Fruit fly (Drosophila melanogaster) whole organism, pupa: ENCODE measurements around the gene rgn.
A peak's percentile ranks its signal among the peaks of the same experiment; 100 is the strongest.

ENCODE experiments used
- CG10348 ChIP-seq: fragments of 200-800 bp; sonication (Bioruptor generic); IDR thresholded peaks from 2 replicates; pipeline ENCODE4 v1.3.6; 2022; ENCODE audit warnings: missing biosample characterization, missing genetic modification characterization
- CG12605 ChIP-seq: fragments of 200-800 bp; sonication (Bioruptor generic); IDR thresholded peaks from 2 replicates; pipeline ENCODE4 v1.3.6; 2022; ENCODE audit warnings: missing biosample characterization, missing genetic modification characterization
- CG13204 ChIP-seq: fragments of 200-800 bp; sonication (Bioruptor generic); optimal IDR thresholded peaks from 2 replicates; lab custom pipeline; 2018; ENCODE audit warnings: missing biosample characterization, mild to moderate bottlenecking, missing genetic modification characterization, moderate library complexity
- CG14655 ChIP-seq: fragments of 200-800 bp; sonication (Bioruptor generic); optimal IDR thresholded peaks from 3 replicates; lab custom pipeline; 2017; ENCODE audit warnings: mild to moderate bottlenecking, missing biosample characterization, missing genetic modification reagents, missing genetic modification characterization
- CG15710 ChIP-seq: fragments of 200-800 bp; sonication (Bioruptor generic); optimal IDR thresholded peaks from 2 replicates; lab custom pipeline; 2018; ENCODE audit warnings: missing biosample characterization, mild to moderate bottlenecking, missing genetic modification characterization, moderate library complexity
- CG17806 ChIP-seq: fragments of 200-800 bp; sonication (Bioruptor generic); optimal IDR thresholded peaks from 2 replicates; lab custom pipeline; 2018; ENCODE audit warnings: missing biosample characterization, mild to moderate bottlenecking, missing genetic modification characterization, moderate library complexity
- CG32121 ChIP-seq: fragments of 200-800 bp; sonication (Bioruptor generic); IDR thresholded peaks from 2 replicates; pipeline ENCODE4 v1.3.6; 2022; ENCODE audit warnings: missing biosample characterization, missing genetic modification characterization
- CG34367 ChIP-seq: fragments of 200-800 bp; sonication (Bioruptor generic); optimal IDR thresholded peaks from 2 replicates; lab custom pipeline; 2018; ENCODE audit warnings: missing biosample characterization, mild to moderate bottlenecking, missing genetic modification characterization
- CG4496 ChIP-seq: fragments of 200-800 bp; sonication (Bioruptor generic); IDR thresholded peaks from 3 replicates; pipeline ENCODE4 v1.3.6; 2022; ENCODE audit warnings: missing biosample characterization, missing genetic modification characterization
- CG8159 ChIP-seq: fragments of 200-800 bp; sonication (Bioruptor generic); optimal IDR thresholded peaks from 3 replicates; lab custom pipeline; 2018; ENCODE audit warnings: missing biosample characterization, mild to moderate bottlenecking, missing genetic modification characterization, moderate library complexity
- CG8301 ChIP-seq: fragments of 200-800 bp; sonication (Bioruptor generic); optimal IDR thresholded peaks from 2 replicates; lab custom pipeline; 2018; ENCODE audit warnings: missing biosample characterization, mild to moderate bottlenecking, missing genetic modification characterization
- CG9948 ChIP-seq: fragments of 200-800 bp; sonication (Bioruptor generic); optimal IDR thresholded peaks from 2 replicates; lab custom pipeline; 2018; ENCODE audit warnings: missing biosample characterization, mild to moderate bottlenecking, missing genetic modification characterization, moderate library complexity
- D1 ChIP-seq: fragments of 200-800 bp; sonication (Bioruptor generic); optimal IDR thresholded peaks from 2 replicates; lab custom pipeline; 2018; ENCODE audit warnings: missing biosample characterization, mild to moderate bottlenecking, missing genetic modification characterization, moderate library complexity
- EcR ChIP-seq: fragments of 200-800 bp; sonication (Bioruptor generic); optimal IDR thresholded peaks from 3 replicates; lab custom pipeline; 2019; ENCODE audit warnings: missing biosample characterization, missing genetic modification characterization, mild to moderate bottlenecking, moderate library complexity, missing genetic modification reagents
- Ets98B ChIP-seq: fragments of 200-800 bp; sonication (Bioruptor generic); IDR thresholded peaks from 2 replicates; pipeline ENCODE4 v1.3.6; 2022; ENCODE audit warnings: missing biosample characterization, missing genetic modification characterization
- Pif1A ChIP-seq: fragments of 200-800 bp; sonication (Bioruptor generic); optimal IDR thresholded peaks from 3 replicates; lab custom pipeline; 2016; ENCODE audit warnings: missing biosample characterization, missing genetic modification characterization
- Pif1B ChIP-seq: fragments of 200-800 bp; sonication (Bioruptor generic); optimal IDR thresholded peaks from 3 replicates; lab custom pipeline; 2016; ENCODE audit warnings: missing biosample characterization, missing genetic modification characterization
- Snoo ChIP-seq: fragments of 200-800 bp; sonication (Bioruptor generic); optimal IDR thresholded peaks from 3 replicates; lab custom pipeline; 2017; ENCODE audit warnings: missing biosample characterization, mild to moderate bottlenecking, missing genetic modification characterization, inconsistent platforms
- fd96Ca ChIP-seq: fragments of 200-800 bp; sonication (Bioruptor generic); IDR thresholded peaks from 3 replicates; pipeline ENCODE4 v1.3.6; 2022; ENCODE audit warnings: missing biosample characterization, missing genetic modification characterization
- gl ChIP-seq: fragments of 200-800 bp; sonication (Bioruptor generic); optimal IDR thresholded peaks from 2 replicates; lab custom pipeline; 2018; ENCODE audit warnings: missing biosample characterization, mild to moderate bottlenecking, missing genetic modification characterization
- rn ChIP-seq: fragments of 200-800 bp; sonication (Bioruptor generic); IDR thresholded peaks from 2 replicates; pipeline ENCODE4 v1.3.6; 2022; ENCODE audit warnings: missing biosample characterization, missing genetic modification characterization

rgn gene

dm6 chr3L:21346463-21347196, 35.7 kb upstream of the rgn start:
- TF ChIP-seq gl: no peak
- no peak for TF ChIP-seq CG14655 (GFP tag; lab: Kevin White, UChicago)
- no peak for TF ChIP-seq Ets98B (GFP tag; lab: Robert Waterston, UW)
- no peak for TF ChIP-seq Pif1B (GFP tag; lab: Kevin White, UChicago)
- TF ChIP-seq CG8159: no peak
- TF ChIP-seq CG4496 (GFP tag; lab: Robert Waterston, UW): no peak; the same call in 2 of the 3 replicates

dm6 chr3L:21347197-21347831, 35.0 kb upstream of the rgn start:
- TF ChIP-seq CG12605 (GFP tag; lab: Robert Waterston, UW) (no peak), CG34367 (tag; lab: Kevin White, UChicago) (peak; percentile 56), Snoo (tag; lab: Kevin White, UChicago) (peak; percentile 20), EcR (GFP tag; lab: Kevin White, UChicago) (no peak), CG8301 (tag; lab: Kevin White, UChicago) (peak; percentile 62), CG15710 (peak; percentile 57), CG10348 (GFP tag; lab: Robert Waterston, UW) (no peak), D1 (tag; lab: Kevin White, UChicago) (no peak), fd96Ca (peak; percentile 25; the same call in 1 of the 3 replicates), CG14655 (GFP tag; lab: Kevin White, UChicago) (peak; percentile 75), Pif1A (GFP tag; lab: Kevin White, UChicago) (peak; percentile 64), CG13204 (GFP tag; lab: Kevin White, UChicago) (no peak), CG4496 (GFP tag; lab: Robert Waterston, UW) (peak; percentile 57; the same call in 2 of the 3 replicates), gl (no peak), CG17806 (tag; lab: Kevin White, UChicago) (peak; percentile 57), Ets98B (GFP tag; lab: Robert Waterston, UW) (peak; percentile 21; the same call in 1 of the 2 replicates), Pif1B (GFP tag; lab: Kevin White, UChicago) (peak; percentile 36), rn (GFP tag; lab: Robert Waterston, UW) (no peak), CG32121 (GFP tag; lab: Robert Waterston, UW) (peak; percentile 47), CG9948 (peak; percentile 44), CG8159 (peak; percentile 74)
- TF ChIP-seq, all 21 proteins: peak for 14

- TF ChIP-seq Pif1B (GFP tag; lab: Kevin White, UChicago) (peak; percentile 10), CG12605 (GFP tag; lab: Robert Waterston, UW) (no peak), CG15710 (no peak), CG13204 (GFP tag; lab: Kevin White, UChicago) (no peak), CG8159 (no peak), CG4496 (GFP tag; lab: Robert Waterston, UW) (peak; percentile 69), fd96Ca (peak; percentile 68)
- TF ChIP-seq, all 21 proteins: peak for 3
Measured at dm6 chr3L:21348983-21349432, 33.3 kb upstream of the rgn start, which contains the start of gene ebd2. Gene ebd2, minus strand, starts transcription at chr3L:21349288.

dm6 chr3L:21356395-21356794, 25.9 kb upstream of the rgn start, which contains the start of gene CG12971:
Gene CG12971, minus strand, starts transcription at chr3L:21356495.
- TF ChIP-seq CG9948 (no peak), Pif1A (GFP tag; lab: Kevin White, UChicago) (no peak), CG10348 (GFP tag; lab: Robert Waterston, UW) (no peak), gl (no peak), CG34367 (tag; lab: Kevin White, UChicago) (no peak), rn (GFP tag; lab: Robert Waterston, UW) (no peak), Ets98B (GFP tag; lab: Robert Waterston, UW) (no peak), Pif1B (GFP tag; lab: Kevin White, UChicago) (no peak), CG4496 (GFP tag; lab: Robert Waterston, UW) (no peak), EcR (GFP tag; lab: Kevin White, UChicago) (no peak), D1 (tag; lab: Kevin White, UChicago) (no peak), CG17806 (tag; lab: Kevin White, UChicago) (no peak), CG15710 (no peak), CG14655 (GFP tag; lab: Kevin White, UChicago) (no peak), fd96Ca (no peak), Snoo (tag; lab: Kevin White, UChicago) (no peak), CG8301 (tag; lab: Kevin White, UChicago) (no peak), CG8159 (no peak), CG32121 (GFP tag; lab: Robert Waterston, UW) (no peak)

dm6 chr3L:21357383-21357782, 24.9 kb upstream of the rgn start, which contains the start of gene CG32437:
Gene CG32437, plus strand, starts transcription at chr3L:21357683.
- no peak for TF ChIP-seq EcR (GFP tag; lab: Kevin White, UChicago)
- TF ChIP-seq Pif1A (GFP tag; lab: Kevin White, UChicago): no peak
- no peak for TF ChIP-seq Ets98B (GFP tag; lab: Robert Waterston, UW)
- no peak for TF ChIP-seq gl
- TF ChIP-seq CG4496 (GFP tag; lab: Robert Waterston, UW): no peak
- TF ChIP-seq CG34367 (tag; lab: Kevin White, UChicago): no peak
- TF ChIP-seq CG8301 (tag; lab: Kevin White, UChicago): no peak
- no peak for TF ChIP-seq CG17806 (tag; lab: Kevin White, UChicago)
- TF ChIP-seq CG15710: no peak
- no peak for TF ChIP-seq CG10348 (GFP tag; lab: Robert Waterston, UW)
